Fruit fly (Drosophila melanogaster): ENCODE data around the gene CG17097.

CG17097 gene

DNA sequence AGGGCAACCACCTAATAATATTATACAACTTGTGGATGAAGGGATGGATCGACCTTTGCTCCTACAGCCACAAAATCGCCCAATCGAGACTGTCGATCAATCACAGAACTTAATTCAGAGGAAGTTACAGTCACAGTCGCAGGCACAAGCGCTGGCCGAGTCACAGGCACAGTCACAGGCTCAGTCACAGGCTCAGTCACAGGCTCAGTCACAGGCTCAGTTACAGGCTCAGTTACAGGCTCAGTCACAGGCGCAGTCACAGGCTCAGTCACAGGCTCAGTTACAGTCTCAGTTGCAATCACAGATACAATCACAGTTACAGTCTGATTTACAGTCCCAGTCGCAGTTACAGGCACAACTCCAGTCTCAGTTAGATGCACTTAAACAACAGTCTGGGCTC lies 511 bp downstream of the CG17097 start:
- TF ChIP-seq insv (optimal IDR thresholded peaks at IDR 0.05): no peak
- TF ChIP-seq psq (optimal IDR thresholded peaks at IDR 0.05): no peak
- no peak for TF ChIP-seq h (optimal IDR thresholded peaks at IDR 0.05)
- TF ChIP-seq Sin3A (optimal IDR thresholded peaks at IDR 0.05): no peak
- TF ChIP-seq Myc (optimal IDR thresholded peaks at IDR 0.05): no peak
- no peak for TF ChIP-seq ttk (optimal IDR thresholded peaks at IDR 0.05)

DNA sequence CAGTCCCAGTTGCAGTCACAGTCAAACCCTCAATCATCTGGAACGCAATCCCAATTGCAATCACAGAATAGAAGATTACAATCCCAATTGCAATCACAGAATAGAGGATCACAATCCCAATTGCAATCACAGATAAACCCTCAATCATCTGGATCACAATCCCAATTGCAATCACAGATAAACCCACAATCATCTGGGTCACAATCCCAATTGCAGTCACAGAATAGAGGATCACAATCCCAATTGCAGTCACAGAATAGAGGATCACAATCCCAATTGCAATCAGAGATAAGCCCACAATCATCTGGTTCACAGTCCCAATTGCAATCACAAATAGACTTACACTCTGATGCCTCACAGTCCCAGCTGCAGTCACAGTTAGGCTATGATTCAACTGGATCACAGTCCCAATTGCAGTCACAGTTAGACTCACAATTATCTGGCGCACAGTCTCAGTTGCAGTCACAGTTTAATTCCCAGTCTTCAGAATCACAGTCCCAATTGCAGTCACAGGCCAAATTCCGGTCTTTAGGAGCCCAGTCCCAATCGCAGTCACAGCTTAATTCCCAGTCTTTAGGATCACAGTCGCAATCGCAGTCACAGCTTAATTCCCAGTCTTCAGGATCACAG lies 1.6 kb downstream of the CG17097 start:
- TF ChIP-seq Sin3A (optimal IDR thresholded peaks at IDR 0.05) (no peak), ttk (optimal IDR thresholded peaks at IDR 0.05) (no peak), psq (optimal IDR thresholded peaks at IDR 0.05) (no peak), h (optimal IDR thresholded peaks at IDR 0.05) (no peak), insv (optimal IDR thresholded peaks at IDR 0.05) (no peak), Myc (optimal IDR thresholded peaks at IDR 0.05) (no peak)

DNA sequence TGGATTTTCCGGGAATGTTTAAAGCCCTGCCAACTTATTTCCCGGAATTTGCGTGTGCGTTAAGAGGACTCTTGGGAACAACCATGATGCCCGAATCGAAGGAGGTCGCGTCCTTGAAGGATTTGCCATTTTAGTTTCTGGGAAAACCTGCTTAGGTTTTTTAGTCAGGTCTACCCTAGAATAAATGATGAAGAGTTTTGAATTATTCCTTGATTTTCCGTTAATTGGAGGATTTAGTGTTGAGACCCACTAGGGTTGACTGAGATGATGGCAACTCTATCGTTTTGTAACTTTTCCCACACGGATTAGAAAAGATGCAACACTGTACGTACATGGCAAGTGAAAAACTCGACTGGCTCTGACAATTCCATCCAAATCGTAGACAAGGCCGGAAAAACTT lies 5.1 kb downstream of the CG17097 start, which contains the start of gene dbf:
Gene dbf (plus strand): TSS at position 301 of the 400 bp plus-strand sequence.
- TF ChIP-seq Sin3A (optimal IDR thresholded peaks at IDR 0.05) (no peak), h (optimal IDR thresholded peaks at IDR 0.05) (no peak), Myc (optimal IDR thresholded peaks at IDR 0.05) (no peak), insv (optimal IDR thresholded peaks at IDR 0.05) (no peak), ttk (optimal IDR thresholded peaks at IDR 0.05) (no peak), psq (optimal IDR thresholded peaks at IDR 0.05) (no peak)

DNA sequence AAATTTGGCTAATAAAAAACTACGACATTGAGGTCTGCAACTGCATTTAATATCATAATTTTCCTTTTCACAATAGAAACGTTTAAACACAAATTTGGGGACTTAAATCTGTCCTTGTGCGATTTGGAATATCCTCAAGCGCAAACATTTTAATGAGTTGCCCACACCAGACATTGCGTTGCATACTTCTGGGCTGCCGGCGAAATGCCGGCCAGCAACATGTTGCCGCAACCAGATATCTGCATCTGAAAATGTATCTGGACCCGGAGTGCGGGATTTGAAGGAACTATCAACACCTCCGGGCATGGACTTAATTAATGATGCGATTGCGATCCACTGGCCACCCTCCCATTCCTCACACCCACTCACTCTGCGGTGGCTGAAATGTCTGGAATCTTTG lies 8.3 kb downstream of the CG17097 start:
- TF ChIP-seq insv (optimal IDR thresholded peaks at IDR 0.05) (no peak), h (optimal IDR thresholded peaks at IDR 0.05) (no peak), ttk (optimal IDR thresholded peaks at IDR 0.05) (no peak), Sin3A (optimal IDR thresholded peaks at IDR 0.05) (no peak), Myc (optimal IDR thresholded peaks at IDR 0.05) (no peak)

DNA sequence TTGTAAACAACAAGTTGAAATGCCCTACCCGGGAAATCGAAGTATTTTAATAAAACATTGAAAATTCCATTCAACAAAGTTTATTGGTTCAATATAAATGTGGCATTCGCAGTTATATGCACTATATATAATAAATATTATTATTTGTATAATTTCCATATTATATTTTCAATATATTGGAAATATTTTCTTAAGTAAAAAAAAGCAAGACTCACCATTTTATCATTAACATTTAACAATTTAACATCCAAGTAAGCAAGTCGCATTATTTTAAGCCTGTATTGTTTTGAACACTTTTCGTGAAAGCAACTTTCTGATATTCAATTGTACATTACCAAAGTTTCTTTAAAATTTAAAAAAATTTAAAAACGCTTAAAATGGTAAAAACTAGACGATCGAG lies 11.8 kb downstream of the CG17097 start, which contains the start of gene CG45690:
Gene CG45690 (plus strand): TSS at position 301 of the 400 bp plus-strand sequence.
- TF ChIP-seq h (optimal IDR thresholded peaks at IDR 0.05) (no peak), ttk (optimal IDR thresholded peaks at IDR 0.05) (no peak), Sin3A (optimal IDR thresholded peaks at IDR 0.05) (no peak), psq (optimal IDR thresholded peaks at IDR 0.05) (no peak), insv (optimal IDR thresholded peaks at IDR 0.05) (no peak), Myc (optimal IDR thresholded peaks at IDR 0.05) (no peak)

DNA sequence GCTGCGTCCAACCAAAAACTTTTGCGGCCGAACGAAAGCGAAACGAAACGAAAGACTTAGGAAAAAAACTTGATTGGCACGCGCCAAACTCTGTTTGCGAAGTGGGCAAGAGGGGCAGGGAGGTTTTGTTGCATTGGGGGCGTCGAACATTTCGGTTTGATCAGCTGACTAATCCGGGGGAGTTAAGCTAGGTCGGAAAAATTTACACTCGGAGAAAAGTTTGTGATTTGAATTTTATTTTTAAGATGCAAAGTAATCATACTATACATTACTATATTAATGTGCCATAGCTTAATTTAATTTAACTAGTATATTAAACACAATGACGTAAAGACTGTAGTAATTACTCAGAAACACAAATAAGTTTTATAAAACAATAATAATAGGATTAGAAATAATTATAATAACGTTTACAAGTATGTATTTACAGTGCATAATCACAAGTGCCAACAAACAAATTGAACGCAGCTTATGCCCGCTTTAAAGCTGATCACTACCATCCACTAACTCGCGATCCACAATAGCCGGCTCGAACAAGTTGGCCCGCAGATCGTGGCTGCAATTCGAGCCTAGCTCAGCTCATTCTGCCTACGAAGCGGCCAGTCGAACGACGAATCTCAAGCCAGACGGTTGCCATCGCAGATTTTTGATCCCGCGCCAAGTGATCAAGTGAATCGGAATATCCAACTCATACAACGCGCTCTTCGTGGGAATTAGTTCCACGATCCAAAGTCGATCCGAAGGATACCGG lies 15.4 kb downstream of the CG17097 start, which contains the start of gene CG31871:
Gene CG31871 (plus strand): TSS at position 592 of the 751 bp plus-strand sequence.
- TF ChIP-seq psq (optimal IDR thresholded peaks at IDR 0.05) (no peak), insv (optimal IDR thresholded peaks at IDR 0.05) (no peak), h (optimal IDR thresholded peaks at IDR 0.05) (no peak), Myc (optimal IDR thresholded peaks at IDR 0.05) (no peak), ttk (optimal IDR thresholded peaks at IDR 0.05) (no peak), Sin3A (optimal IDR thresholded peaks at IDR 0.05) (no peak)

DNA sequence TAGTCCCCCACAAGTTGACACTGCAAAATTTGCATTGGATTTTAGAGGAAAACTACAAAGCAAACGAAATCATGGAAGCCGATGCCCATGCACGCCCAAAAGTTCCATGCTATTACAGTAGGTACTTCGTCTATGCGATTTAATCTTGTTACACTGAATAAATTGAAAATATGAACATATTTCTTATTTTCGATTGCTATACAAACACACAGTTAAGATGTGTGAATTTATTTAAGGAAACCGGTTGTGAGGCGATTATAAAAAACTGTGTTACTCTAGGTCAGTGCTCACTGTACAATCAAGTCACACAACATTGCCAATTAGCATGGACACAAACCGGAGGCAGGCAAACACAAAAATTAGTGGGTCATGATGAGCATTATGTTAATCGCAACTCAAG lies 19.4 kb downstream of the CG17097 start:
- TF ChIP-seq Myc (optimal IDR thresholded peaks at IDR 0.05): no peak
- TF ChIP-seq psq (optimal IDR thresholded peaks at IDR 0.05): no peak
- no peak for TF ChIP-seq ttk (optimal IDR thresholded peaks at IDR 0.05)
- no peak for TF ChIP-seq Sin3A (optimal IDR thresholded peaks at IDR 0.05)
- no peak for TF ChIP-seq insv (optimal IDR thresholded peaks at IDR 0.05)
- TF ChIP-seq h (optimal IDR thresholded peaks at IDR 0.05): no peak

DNA sequence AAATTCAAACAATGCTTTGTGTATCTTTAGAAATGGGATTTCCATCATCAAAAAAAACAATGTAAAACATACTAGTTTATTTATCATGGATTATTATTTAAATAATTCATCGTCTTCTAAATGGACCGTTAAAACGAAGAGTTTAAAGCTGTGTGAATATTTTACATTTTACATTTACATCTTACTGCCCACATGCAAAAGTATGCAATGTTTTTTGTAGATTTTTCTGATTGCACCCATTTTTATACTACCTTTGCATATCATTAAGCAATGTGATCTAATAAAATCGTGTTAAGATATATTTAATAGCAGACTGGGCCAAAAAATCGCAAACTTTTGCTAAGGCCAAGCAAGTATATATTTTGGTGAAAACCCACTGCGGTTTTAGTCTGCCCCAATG lies 25.3 kb downstream of the CG17097 start:
- TF ChIP-seq Sin3A (optimal IDR thresholded peaks at IDR 0.05) (no peak), insv (optimal IDR thresholded peaks at IDR 0.05) (no peak), Myc (optimal IDR thresholded peaks at IDR 0.05) (no peak), ttk (optimal IDR thresholded peaks at IDR 0.05) (no peak), psq (optimal IDR thresholded peaks at IDR 0.05) (no peak), h (optimal IDR thresholded peaks at IDR 0.05) (no peak)

DNA sequence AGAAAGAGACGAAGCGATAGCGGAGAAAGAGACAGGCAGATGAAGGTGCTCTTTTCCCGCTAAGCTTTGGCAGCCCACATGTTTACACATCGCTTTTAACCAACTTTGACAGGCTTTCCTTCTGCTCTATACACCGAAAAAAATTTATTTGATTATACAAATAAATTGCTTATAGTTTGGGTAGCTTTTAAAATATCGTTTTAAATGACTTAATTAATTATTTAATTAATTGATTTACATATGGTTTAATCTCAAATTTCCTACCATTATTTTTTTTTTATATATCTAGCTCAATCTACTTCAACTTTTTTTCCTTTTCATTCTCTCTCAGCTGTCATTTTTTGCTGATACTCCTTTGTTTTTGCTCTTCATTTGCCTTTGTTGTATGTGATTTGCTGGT lies 26.8 kb downstream of the CG17097 start:
- no peak for TF ChIP-seq Sin3A (optimal IDR thresholded peaks at IDR 0.05)

DNA sequence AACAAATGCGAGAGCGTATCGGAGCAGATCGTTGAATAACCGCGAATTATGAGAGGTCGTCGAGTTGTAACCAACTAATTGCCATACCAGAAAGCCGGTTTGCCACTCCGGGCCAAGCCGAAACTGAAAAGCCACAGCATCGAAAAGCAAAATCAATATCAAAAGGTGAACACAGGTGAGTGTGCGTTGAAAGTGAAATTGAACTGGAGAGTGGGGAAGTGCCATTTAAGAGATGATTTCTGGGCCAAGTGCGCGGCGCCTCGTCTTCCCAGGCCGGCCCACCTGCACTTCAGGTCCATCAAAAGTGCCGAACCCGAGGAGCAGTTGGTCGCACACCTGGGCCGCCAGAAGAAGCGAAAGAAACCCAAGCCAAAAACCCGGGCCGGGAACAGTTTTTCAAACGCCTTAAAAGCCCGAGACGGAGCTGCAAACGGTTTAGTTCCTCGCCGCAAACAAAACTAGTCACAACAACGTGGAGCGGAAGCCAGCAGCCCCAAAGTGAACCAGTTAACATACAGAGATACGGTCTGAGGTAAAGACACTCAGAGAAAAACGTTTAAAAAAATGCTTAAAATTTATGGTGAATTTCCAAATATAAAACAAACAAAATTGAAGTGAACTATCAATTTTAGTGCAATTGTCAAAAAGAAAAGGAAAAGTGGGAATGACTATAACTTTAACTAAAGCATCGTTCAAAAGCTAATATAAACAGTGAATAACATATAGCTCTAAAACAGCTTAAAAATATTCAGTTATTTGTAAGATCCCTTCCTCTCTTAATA lies 30.9 kb downstream of the CG17097 start, which contains the start of gene CG17104:
Gene CG17104 (plus strand): TSS at position 266 of the 782 bp plus-strand sequence.
- TF ChIP-seq insv (optimal IDR thresholded peaks at IDR 0.05): no peak

DNA sequence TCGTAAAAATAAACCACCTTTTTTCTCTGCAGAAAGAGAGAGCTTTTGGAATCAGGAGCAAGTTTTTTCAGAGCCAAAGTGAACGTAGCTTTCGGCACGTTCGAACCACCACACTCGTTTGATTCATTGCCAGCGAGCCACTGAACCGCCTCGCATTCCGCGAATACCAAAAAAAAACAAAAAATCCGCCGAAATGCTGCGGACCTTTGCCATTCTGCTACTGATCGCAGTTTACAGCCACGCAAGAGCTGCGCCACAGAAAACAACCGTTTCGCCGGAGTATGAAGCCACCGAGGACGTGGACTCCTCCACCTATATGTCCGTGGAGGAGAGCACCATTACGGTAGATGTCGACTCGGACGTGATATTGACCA lies 31.5 kb downstream of the CG17097 start:
- no peak for TF ChIP-seq h (optimal IDR thresholded peaks at IDR 0.05)
- TF ChIP-seq Myc (optimal IDR thresholded peaks at IDR 0.05): no peak
- no peak for TF ChIP-seq ttk (optimal IDR thresholded peaks at IDR 0.05)
- no peak for TF ChIP-seq Sin3A (optimal IDR thresholded peaks at IDR 0.05)
- TF ChIP-seq insv (optimal IDR thresholded peaks at IDR 0.05): no peak
- no peak for TF ChIP-seq psq (optimal IDR thresholded peaks at IDR 0.05)

DNA sequence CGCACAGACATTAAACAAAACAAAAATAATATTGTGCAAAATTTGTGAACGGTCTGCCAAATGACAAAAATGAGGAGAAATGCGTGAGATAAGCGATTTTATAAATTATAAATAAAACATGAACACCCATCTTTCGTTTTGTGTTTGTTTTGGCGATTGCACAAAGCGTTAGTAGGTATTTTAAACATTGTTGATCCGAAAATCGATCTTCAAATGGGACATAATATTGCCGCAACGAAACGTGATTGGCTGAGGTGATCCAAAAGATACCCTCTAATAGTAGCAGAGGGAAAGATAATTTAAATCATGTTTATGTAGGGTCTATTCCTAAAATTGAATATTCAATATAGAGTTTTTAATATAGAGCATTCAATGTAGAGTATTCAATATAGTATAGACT lies 33.4 kb downstream of the CG17097 start:
- TF ChIP-seq ttk (optimal IDR thresholded peaks at IDR 0.05) (no peak), Myc (optimal IDR thresholded peaks at IDR 0.05) (no peak), Sin3A (optimal IDR thresholded peaks at IDR 0.05) (no peak), psq (optimal IDR thresholded peaks at IDR 0.05) (no peak), h (optimal IDR thresholded peaks at IDR 0.05) (no peak), insv (optimal IDR thresholded peaks at IDR 0.05) (no peak)
